Worm (Caenorhabditis elegans) whole organism, midembryonic: ENCODE results near the gene F19C6.3.

Experiments
- ref-1 ChIP-seq: fragments of 200-800 bp; sonication (Bioruptor generic); conservative IDR thresholded peaks from 2 replicates; pipeline ENCODE4 v1.3.6; 2022; ENCODE audit warnings: missing genetic modification reagents, missing genetic modification characterization, missing compliant biosample characterization
- tab-1 ChIP-seq: fragments of 200-800 bp; sonication (Bioruptor generic); IDR thresholded peaks from 2 replicates; pipeline ENCODE4 v1.3.6; 2022; ENCODE audit warnings: missing genetic modification characterization, missing compliant biosample characterization
- ztf-29 ChIP-seq: fragments of 200-800 bp; sonication (Bioruptor generic); IDR thresholded peaks from 2 replicates; pipeline ENCODE4 v1.3.6; 2022; ENCODE audit warnings: missing genetic modification reagents, missing genetic modification characterization, missing compliant biosample characterization

F19C6.3 gene

DNA sequence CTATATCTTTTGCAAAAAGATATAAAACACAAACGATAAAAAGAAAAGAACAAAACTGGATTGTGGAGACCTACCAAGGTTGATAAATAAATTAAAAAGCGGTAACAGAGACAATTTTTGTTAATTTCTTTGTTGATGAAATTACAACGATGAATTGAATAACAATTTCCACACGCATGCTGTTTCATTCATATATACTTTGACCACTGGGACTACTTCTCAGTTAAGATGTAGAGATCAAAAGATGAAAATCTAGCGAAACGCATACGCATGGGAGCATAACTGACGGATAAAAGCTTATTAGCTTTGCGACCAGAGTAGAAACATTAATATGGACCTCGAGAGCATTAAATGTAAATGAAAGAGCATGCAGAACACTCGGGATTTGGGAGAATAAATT is 52.5 kb downstream of the F19C6.3 start:
- TF ChIP-seq tab-1 (GFP tag; lab: Robert Waterston, UW): no peak
- no peak for TF ChIP-seq ref-1 (GFP tag; lab: Robert Waterston, UW)
- TF ChIP-seq ztf-29 (GFP tag; lab: Robert Waterston, UW): no peak
